Worm (Caenorhabditis elegans) whole organism, young adult: ENCODE data around the gene rde-12.

Source experiments
- B0019.2 ChIP-seq: fragments of 200-800 bp; sonication (Bioruptor generic); conservative IDR thresholded peaks from 2 replicates; pipeline ENCODE4 v1.3.6; 2022; ENCODE audit warnings: missing genetic modification reagents, missing genetic modification characterization, missing compliant biosample characterization
- B0035.1 ChIP-seq: sonication (generic microtip); optimal IDR thresholded peaks from 2 replicates; lab custom pipeline; 2016; ENCODE audit warnings: missing genetic modification characterization, mild to moderate bottlenecking, missing compliant biosample characterization, missing genotype, missing genetic modification reagents
- F10E7.11 ChIP-seq: sonication (generic microtip); optimal IDR thresholded peaks from 2 replicates; lab custom pipeline; 2017; ENCODE audit warnings: mild to moderate bottlenecking, missing genetic modification characterization, moderate library complexity, missing compliant biosample characterization
- F23B12.7 ChIP-seq: sonication (generic microtip); optimal IDR thresholded peaks from 2 replicates; lab custom pipeline; 2017; ENCODE audit warnings: missing genetic modification characterization, mild to moderate bottlenecking, missing compliant biosample characterization, antibody characterized with exemption, moderate library complexity; ENCODE audit not compliant: insufficient read depth
- K11D2.4 ChIP-seq: fragments of 200-800 bp; sonication (Bioruptor generic); IDR thresholded peaks from 2 replicates; pipeline ENCODE4 v1.3.6; 2022; ENCODE audit warnings: missing genetic modification reagents, missing genetic modification characterization, missing compliant biosample characterization
- T26A5.8 ChIP-seq: sonication (generic microtip); optimal IDR thresholded peaks from 2 replicates; lab custom pipeline; 2016; ENCODE audit warnings: missing genetic modification characterization, missing compliant biosample characterization
- Y53G8AR.9 ChIP-seq: fragments of 200-800 bp; sonication (Bioruptor generic); conservative IDR thresholded peaks from 2 replicates; pipeline ENCODE4 v1.3.6; 2022; ENCODE audit warnings: missing genetic modification reagents, missing genetic modification characterization, missing compliant biosample characterization
- ZK185.1 ChIP-seq: sonication (generic microtip); optimal IDR thresholded peaks from 2 replicates; lab custom pipeline; 2016; ENCODE audit warnings: mild to moderate bottlenecking, missing genetic modification characterization, missing compliant biosample characterization; ENCODE audit not compliant: poor library complexity, severe bottlenecking
- atf-7 ChIP-seq: sonication (generic microtip); optimal IDR thresholded peaks from 2 replicates; lab custom pipeline; 2017; ENCODE audit warnings: mild to moderate bottlenecking, missing genetic modification characterization, missing compliant biosample characterization
- attf-5 ChIP-seq: fragments of 200-800 bp; sonication (Bioruptor generic); optimal IDR thresholded peaks from 2 replicates; lab custom pipeline; 2018; ENCODE audit warnings: mild to moderate bottlenecking, missing genetic modification characterization, missing compliant biosample characterization
- cebp-1 ChIP-seq, 2 experiments: fragments of 200-800 bp in 1 of 2; sonication (Bioruptor generic) in 1 of 2; sonication (generic microtip) in 1 of 2; IDR thresholded peaks in 1 of 2; optimal IDR thresholded peaks in 1 of 2; 2 replicates each; pipeline versions ENCODE4 v1.3.6 to Lab custom; 2017 to 2022; ENCODE audit warnings: missing compliant biosample characterization in 2 of 2, missing genetic modification characterization in 2 of 2, mild to moderate bottlenecking in 1 of 2, missing genetic modification reagents in 1 of 2, moderate library complexity in 1 of 2
- cebp-2 ChIP-seq: fragments of 200-800 bp; sonication (Bioruptor generic); IDR thresholded peaks from 2 replicates; pipeline ENCODE4 v1.3.6; 2022; ENCODE audit warnings: missing genetic modification characterization, missing compliant biosample characterization
- egl-44 ChIP-seq: fragments of 200-800 bp; sonication (Bioruptor generic); IDR thresholded peaks from 2 replicates; pipeline ENCODE4 v1.3.6; 2022; ENCODE audit warnings: missing genetic modification reagents, missing genetic modification characterization, missing compliant biosample characterization
- ekl-4 ChIP-seq: fragments of 200-800 bp; sonication (Bioruptor generic); IDR thresholded peaks from 2 replicates; pipeline ENCODE4 v1.3.6; 2022; ENCODE audit warnings: missing genetic modification reagents, missing genetic modification characterization, missing compliant biosample characterization
- ets-4 ChIP-seq: fragments of 200-800 bp; sonication (Bioruptor generic); optimal IDR thresholded peaks from 2 replicates; lab custom pipeline; 2018; ENCODE audit warnings: mild to moderate bottlenecking, missing genetic modification characterization, missing compliant biosample characterization
- hlh-12 ChIP-seq: sonication (generic microtip); optimal IDR thresholded peaks from 2 replicates; lab custom pipeline; 2016; ENCODE audit warnings: missing genetic modification characterization, missing compliant biosample characterization
- hmg-1.2 ChIP-seq: fragments of 200-800 bp; sonication (Bioruptor generic); IDR thresholded peaks from 2 replicates; pipeline ENCODE4 v1.3.6; 2022; ENCODE audit warnings: missing genetic modification reagents, missing genetic modification characterization, missing compliant biosample characterization
- hsf-1 ChIP-seq: fragments of 200-800 bp; sonication (Bioruptor generic); IDR thresholded peaks from 2 replicates; pipeline ENCODE4 v1.3.6; 2022; ENCODE audit warnings: missing genetic modification reagents, missing genetic modification characterization, missing compliant biosample characterization
- let-526 ChIP-seq: fragments of 200-800 bp; sonication (Bioruptor generic); IDR thresholded peaks from 2 replicates; pipeline ENCODE4 v1.3.6; 2022; ENCODE audit warnings: missing genetic modification reagents, missing genetic modification characterization, missing compliant biosample characterization
- lin-26 ChIP-seq: fragments of 200-800 bp; sonication (Bioruptor generic); IDR thresholded peaks from 2 replicates; pipeline ENCODE4 v1.3.6; 2022; ENCODE audit warnings: missing genetic modification reagents, missing genetic modification characterization, missing compliant biosample characterization
- lin-35 ChIP-seq, 3 experiments: fragments of 150-350 bp in 2 of 3; sonication (generic microtip) in 1 of 3; optimal IDR thresholded peaks; 2 replicates each; lab custom pipeline; 2014 to 2018; ENCODE audit warnings: missing biosample characterization in 3 of 3, missing genetic modification characterization in 3 of 3, missing genetic modification reagents in 3 of 3
- lin-40 ChIP-seq: sonication (generic microtip); optimal IDR thresholded peaks from 2 replicates; lab custom pipeline; 2016; ENCODE audit warnings: missing genetic modification characterization, mild to moderate bottlenecking, missing compliant biosample characterization, missing genotype, missing genetic modification reagents
- lin-54 ChIP-seq: fragments of 200-800 bp; sonication (Bioruptor generic); optimal IDR thresholded peaks from 2 replicates; lab custom pipeline; 2018; ENCODE audit warnings: mild to moderate bottlenecking, missing genetic modification characterization, missing compliant biosample characterization
- lir-1 ChIP-seq: fragments of 200-800 bp; sonication (Bioruptor generic); conservative IDR thresholded peaks from 2 replicates; pipeline ENCODE4 v1.3.6; 2022; ENCODE audit warnings: missing genetic modification reagents, missing genetic modification characterization, missing compliant biosample characterization
- lsy-27 ChIP-seq: sonication (generic microtip); optimal IDR thresholded peaks from 2 replicates; lab custom pipeline; 2017; ENCODE audit warnings: missing genetic modification characterization, mild to moderate bottlenecking, missing compliant biosample characterization, antibody characterized with exemption, missing genotype, borderline replicate concordance; ENCODE audit not compliant: insufficient read depth
- madf-6 ChIP-seq: fragments of 200-800 bp; sonication (Bioruptor generic); IDR thresholded peaks from 2 replicates; pipeline ENCODE4 v1.3.6; 2022; ENCODE audit warnings: missing genetic modification reagents, missing genetic modification characterization, missing compliant biosample characterization
- mcd-1 ChIP-seq: fragments of 200-800 bp; sonication (Bioruptor generic); IDR thresholded peaks from 2 replicates; pipeline ENCODE4 v1.3.6; 2022; ENCODE audit warnings: missing genetic modification reagents, missing genetic modification characterization, missing compliant biosample characterization
- nhr-179 ChIP-seq: sonication (generic microtip); optimal IDR thresholded peaks from 2 replicates; lab custom pipeline; 2016; ENCODE audit warnings: mild to moderate bottlenecking, missing genetic modification characterization, missing compliant biosample characterization
- nhr-80 ChIP-seq: sonication (generic microtip); optimal IDR thresholded peaks from 2 replicates; lab custom pipeline; 2016; ENCODE audit warnings: missing genetic modification characterization, missing compliant biosample characterization
- nhr-90 ChIP-seq: sonication (generic microtip); optimal IDR thresholded peaks from 2 replicates; lab custom pipeline; 2016; ENCODE audit warnings: missing genotype, mild to moderate bottlenecking, missing genetic modification characterization, missing compliant biosample characterization
- pbrm-1 ChIP-seq: fragments of 200-800 bp; sonication (Bioruptor generic); IDR thresholded peaks from 2 replicates; pipeline ENCODE4 v1.3.6; 2022; ENCODE audit warnings: missing genetic modification reagents, missing genetic modification characterization, missing compliant biosample characterization
- rcor-1 ChIP-seq: fragments of 200-800 bp; sonication (Bioruptor generic); IDR thresholded peaks from 2 replicates; pipeline ENCODE4 v1.3.6; 2022; ENCODE audit warnings: missing genetic modification reagents, missing genetic modification characterization, missing compliant biosample characterization
- rec-8 ChIP-seq, 2 experiments: sonication (generic microtip); optimal IDR thresholded peaks; 2 replicates each; lab custom pipeline; 2016; ENCODE audit warnings: mild to moderate bottlenecking in 2 of 2, missing genetic modification characterization in 2 of 2, missing genetic modification reagents in 2 of 2, missing genotype in 2 of 2, missing biosample characterization in 1 of 2, missing compliant biosample characterization in 1 of 2, moderate library complexity in 1 of 2
- snpc-1.3 ChIP-seq: sonication (generic microtip); optimal IDR thresholded peaks from 2 replicates; lab custom pipeline; 2017; ENCODE audit warnings: missing genetic modification characterization, mild to moderate bottlenecking, missing compliant biosample characterization, antibody characterized with exemption, moderate library complexity, missing genotype, missing genetic modification reagents; ENCODE audit not compliant: insufficient read depth
- snpc-4 ChIP-seq, 5 experiments: fragments of 150-350 bp in 1 of 5; sonication (generic microtip) in 4 of 5; optimal IDR thresholded peaks; 2 replicates each; lab custom pipeline; 2014 to 2018; ENCODE audit warnings: missing genetic modification characterization in 5 of 5, missing biosample characterization in 3 of 5, antibody characterized with exemption in 2 of 5, mild to moderate bottlenecking in 2 of 5, missing compliant biosample characterization in 2 of 5, missing genotype in 2 of 5, moderate library complexity in 2 of 5, missing genetic modification reagents in 1 of 5
- somi-1 ChIP-seq: fragments of 200-800 bp; sonication (Bioruptor generic); optimal IDR thresholded peaks from 2 replicates; lab custom pipeline; 2018; ENCODE audit warnings: mild to moderate bottlenecking, missing genetic modification characterization, missing compliant biosample characterization
- ztf-18 ChIP-seq: sonication (generic microtip); optimal IDR thresholded peaks from 2 replicates; lab custom pipeline; 2016; ENCODE audit warnings: missing genotype, mild to moderate bottlenecking, missing genetic modification characterization, missing compliant biosample characterization
- ztf-25 ChIP-seq: fragments of 200-800 bp; sonication (Bioruptor generic); IDR thresholded peaks from 2 replicates; pipeline ENCODE4 v1.3.6; 2022; ENCODE audit warnings: missing genetic modification reagents, missing genetic modification characterization, missing compliant biosample characterization

rde-12 gene

DNA sequence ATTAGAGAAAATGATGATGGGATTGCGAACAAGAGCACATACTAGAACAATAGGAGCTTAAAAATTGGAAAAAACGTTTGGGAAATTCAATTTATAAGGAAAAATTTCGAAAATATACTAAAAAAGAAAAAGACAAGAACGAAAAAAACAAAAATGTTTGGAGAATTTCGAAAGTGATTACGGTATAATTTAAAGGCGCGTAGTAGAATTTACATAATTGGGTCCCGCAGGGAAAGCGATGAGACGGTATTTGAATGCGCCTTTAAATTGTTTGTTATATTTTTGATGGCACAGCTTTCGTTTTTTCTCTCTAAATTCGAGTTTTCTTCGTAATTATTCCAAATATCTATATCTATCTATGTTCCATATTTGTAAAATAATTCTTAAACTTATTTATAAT, 5.1 kb upstream of the rde-12 start (continued):
- TF ChIP-seq snpc-1.3 (tag; lab: Kevin White, UChicago) (no peak), lin-35 (GFP tag; optimal IDR thresholded peaks at IDR 0.05; lab: Kevin White, UChicago) (no peak), Y53G8AR.9 (no peak), egl-44 (GFP tag; lab: Robert Waterston, UW) (no peak), hsf-1 (GFP tag; lab: Robert Waterston, UW) (peak; percentile 16; the same call in 1 of the 2 replicates), F23B12.7 (tag; lab: Kevin White, UChicago) (no peak), ztf-25 (GFP tag; lab: Robert Waterston, UW) (no peak), nhr-179 (tag; lab: Kevin White, UChicago) (no peak), B0019.2 (GFP tag; lab: Robert Waterston, UW) (no peak), let-526 (GFP tag; lab: Robert Waterston, UW) (no peak), hmg-1.2 (GFP tag; lab: Robert Waterston, UW) (no peak), hlh-12 (tag; lab: Kevin White, UChicago) (no peak), rcor-1 (GFP tag; lab: Robert Waterston, UW) (no peak), lin-54 (GFP tag; lab: Kevin White, UChicago) (peak; percentile 37), ets-4 (GFP tag; lab: Kevin White, UChicago) (no peak), rec-8 (tag; optimal IDR thresholded peaks at IDR 0.05; lab: Kevin White, UChicago) (no peak), somi-1 (GFP tag; lab: Kevin White, UChicago) (no peak), ZK185.1 (tag; lab: Kevin White, UChicago) (no peak), ekl-4 (GFP tag; lab: Robert Waterston, UW) (no peak)

ce11 chrV:13660660-13661325, 4.4 kb upstream of the rde-12 start, which contains the start of gene letm-1:
Gene letm-1, plus strand, starts transcription at chrV:13661257.
- TF ChIP-seq hsf-1 (GFP tag; lab: Robert Waterston, UW) (no peak), lin-26 (GFP tag; lab: Robert Waterston, UW) (peak; percentile 15; the same call in 1 of the 2 replicates), pbrm-1 (GFP tag; lab: Robert Waterston, UW) (0 out of 2 replicates have a peak, but pooled peaks have one; percentile 24), nhr-80 (tag; lab: Kevin White, UChicago) (peak; percentile 51), atf-7 (tag; lab: Kevin White, UChicago) (no peak), lsy-27 (tag; lab: Kevin White, UChicago) (no peak), attf-5 (peak; percentile 21), ztf-18 (tag; lab: Kevin White, UChicago) (peak; percentile 15), B0035.1 (tag; lab: Kevin White, UChicago) (no peak), lin-40 (no peak), F10E7.11 (no peak), madf-6 (GFP tag; lab: Robert Waterston, UW) (0 out of 2 replicates have a peak, but pooled peaks have one; percentile 18), lir-1 (GFP tag; lab: Robert Waterston, UW) (no peak), F23B12.7 (tag; lab: Kevin White, UChicago) (no peak), nhr-90 (tag; lab: Kevin White, UChicago) (no peak), K11D2.4 (GFP tag; lab: Robert Waterston, UW) (no peak), mcd-1 (peak; percentile 14; the same call in 1 of the 2 replicates), T26A5.8 (tag; lab: Kevin White, UChicago) (no peak), cebp-1 (GFP tag; IDR thresholded peaks at IDR 0.05; lab: Robert Waterston, UW) (peak; percentile 38; the same call in 1 of the 2 replicates), cebp-1 (tag; optimal IDR thresholded peaks at IDR 0.05; lab: Kevin White, UChicago) (peak; percentile 92), cebp-2 (GFP tag; lab: Robert Waterston, UW) (no peak), snpc-4 (GFP tag; optimal IDR thresholded peaks at IDR 0.05; lab: Kevin White, UChicago) (no peak), snpc-4 (tag; optimal IDR thresholded peaks at IDR 0.05; lab: Kevin White, UChicago) (no peak)
- TF ChIP-seq, all 124 proteins: peak for 8
